Worm (Caenorhabditis elegans) whole organism, L1 larva: Measurements from ENCODE around the gene rpc-25.

Source experiments
- C16A3.4 ChIP-seq: fragments of 150-350 bp; optimal IDR thresholded peaks from 2 replicates; lab custom pipeline; 2014; ENCODE audit warnings: missing biosample characterization, missing genetic modification characterization
- F16B12.6 ChIP-seq: fragments of 150-350 bp; optimal IDR thresholded peaks from 2 replicates; lab custom pipeline; 2014; ENCODE audit warnings: missing biosample characterization, missing genetic modification characterization
- blmp-1 ChIP-seq: fragments of 150-350 bp; optimal IDR thresholded peaks from 2 replicates; lab custom pipeline; 2014; ENCODE audit warnings: missing biosample characterization, missing genetic modification characterization
- ceh-8 ChIP-seq: fragments of 200-800 bp; sonication (Bioruptor generic); optimal IDR thresholded peaks from 2 replicates; lab custom pipeline; 2018; ENCODE audit warnings: mild to moderate bottlenecking, missing genetic modification characterization, moderate library complexity, missing compliant biosample characterization
- ceh-82 ChIP-seq, 3 experiments: fragments of 150-350 bp in 1 of 3; sonication (generic microtip) in 2 of 3; optimal IDR thresholded peaks; 2 replicates each; lab custom pipeline; 2014 to 2017; ENCODE audit warnings: missing biosample characterization in 3 of 3, missing genetic modification characterization in 3 of 3
- ceh-88 ChIP-seq: fragments of 200-800 bp; sonication (Bioruptor generic); IDR thresholded peaks from 2 replicates; pipeline ENCODE4 v1.3.6; 2022; ENCODE audit warnings: missing genetic modification characterization, missing compliant biosample characterization
- ces-1 ChIP-seq: fragments of 150-350 bp; optimal IDR thresholded peaks from 2 replicates; lab custom pipeline; 2014; ENCODE audit warnings: missing biosample characterization, missing genetic modification reagents, missing genetic modification characterization
- dpl-1 ChIP-seq, 3 experiments: fragments of 150-350 bp in 2 of 3; sonication (generic microtip) in 1 of 3; optimal IDR thresholded peaks; 2 replicates each; lab custom pipeline; 2014 to 2017; ENCODE audit warnings: missing biosample characterization in 3 of 3, missing genetic modification characterization in 3 of 3, missing genetic modification reagents in 3 of 3
- dsc-1 ChIP-seq: sonication (generic microtip); optimal IDR thresholded peaks from 2 replicates; lab custom pipeline; 2016; ENCODE audit warnings: mild to moderate bottlenecking, missing genetic modification characterization, missing compliant biosample characterization
- efl-1 ChIP-seq, 4 experiments: fragments of 150-350 bp; optimal IDR thresholded peaks in 3 of 4; peaks in 1 of 4; 1 replicate in 1 of 4; 2 replicates in 3 of 4; lab custom pipeline; 2014; ENCODE audit warnings: missing biosample characterization in 2 of 4, missing genetic modification characterization in 2 of 4, missing genetic modification reagents in 2 of 4
- egl-13 ChIP-seq: sonication (generic microtip); optimal IDR thresholded peaks from 2 replicates; lab custom pipeline; 2016; ENCODE audit warnings: missing genotype, missing genetic modification reagents, missing genetic modification characterization, missing compliant biosample characterization
- fkh-4 ChIP-seq: sonication (generic microtip); optimal IDR thresholded peaks from 2 replicates; lab custom pipeline; 2016; ENCODE audit warnings: missing compliant biosample characterization, missing genetic modification characterization, borderline replicate concordance
- fkh-8 ChIP-seq: sonication (generic microtip); optimal IDR thresholded peaks from 2 replicates; lab custom pipeline; 2016; ENCODE audit warnings: mild to moderate bottlenecking, missing genetic modification characterization, missing compliant biosample characterization
- grh-1 ChIP-seq: fragments of 200-800 bp; sonication (Bioruptor generic); IDR thresholded peaks from 2 replicates; pipeline ENCODE4 v1.3.6; 2022; ENCODE audit warnings: missing genetic modification reagents, missing genetic modification characterization, missing compliant biosample characterization
- hlh-4 ChIP-seq: sonication (generic microtip); optimal IDR thresholded peaks from 2 replicates; lab custom pipeline; 2016; ENCODE audit warnings: mild to moderate bottlenecking, missing genetic modification characterization, missing compliant biosample characterization
- irx-1 ChIP-seq: sonication (generic microtip); optimal IDR thresholded peaks from 2 replicates; lab custom pipeline; 2016; ENCODE audit warnings: missing genetic modification characterization, missing compliant biosample characterization
- isw-1 ChIP-seq: fragments of 200-800 bp; sonication (Bioruptor generic); IDR thresholded peaks from 2 replicates; pipeline ENCODE4 v1.3.6; 2022; ENCODE audit warnings: missing genetic modification characterization, missing compliant biosample characterization
- lin-13 ChIP-seq: fragments of 150-350 bp; optimal IDR thresholded peaks from 2 replicates; lab custom pipeline; 2014; ENCODE audit warnings: missing biosample characterization, missing genetic modification reagents, missing genetic modification characterization
- lin-14 ChIP-seq: fragments of 200-800 bp; sonication (Bioruptor generic); optimal IDR thresholded peaks from 2 replicates; lab custom pipeline; 2018; ENCODE audit warnings: mild to moderate bottlenecking, missing genetic modification characterization, moderate library complexity, missing compliant biosample characterization
- lir-3 ChIP-seq: sonication (generic microtip); optimal IDR thresholded peaks from 2 replicates; lab custom pipeline; 2016; ENCODE audit warnings: mild to moderate bottlenecking, missing genetic modification characterization, moderate library complexity, missing compliant biosample characterization; ENCODE audit not compliant: poor library complexity
- lsy-2 ChIP-seq, 2 experiments: fragments of 150-350 bp; optimal IDR thresholded peaks; 2 replicates each; lab custom pipeline; 2014; ENCODE audit warnings: missing biosample characterization in 2 of 2, missing genetic modification characterization in 2 of 2
- mab-9 ChIP-seq: fragments of 200-800 bp; sonication (Bioruptor generic); IDR thresholded peaks from 2 replicates; pipeline ENCODE4 v1.3.6; 2022; ENCODE audit warnings: missing genetic modification reagents, missing genetic modification characterization, missing compliant biosample characterization
- mdl-1 ChIP-seq, 2 experiments: fragments of 150-350 bp; optimal IDR thresholded peaks; 2 replicates each; lab custom pipeline; 2014 to 2017; ENCODE audit warnings: missing biosample characterization in 2 of 2, missing genetic modification characterization in 2 of 2, inconsistent platforms in 1 of 2
- mef-2 ChIP-seq: fragments of 150-350 bp; optimal IDR thresholded peaks from 2 replicates; lab custom pipeline; 2014; ENCODE audit warnings: missing biosample characterization, missing genetic modification characterization
- mep-1 ChIP-seq: fragments of 150-350 bp; optimal IDR thresholded peaks from 2 replicates; lab custom pipeline; 2014; ENCODE audit warnings: missing biosample characterization, missing genetic modification characterization
- nhr-11 ChIP-seq: fragments of 150-350 bp; optimal IDR thresholded peaks from 2 replicates; lab custom pipeline; 2014; ENCODE audit warnings: missing biosample characterization, missing genetic modification characterization
- nhr-19 ChIP-seq: fragments of 200-800 bp; sonication (Bioruptor generic); conservative IDR thresholded peaks from 2 replicates; pipeline ENCODE4 v1.3.6; 2022; ENCODE audit warnings: missing genetic modification characterization, missing compliant biosample characterization
- nhr-20 ChIP-seq: sonication (generic microtip); optimal IDR thresholded peaks from 2 replicates; lab custom pipeline; 2016; ENCODE audit warnings: mild to moderate bottlenecking, missing genetic modification characterization, missing compliant biosample characterization
- nhr-47 ChIP-seq: sonication (generic microtip); optimal IDR thresholded peaks from 2 replicates; lab custom pipeline; 2016; ENCODE audit warnings: mild to moderate bottlenecking, missing genetic modification characterization, moderate library complexity, missing compliant biosample characterization
- nhr-71 ChIP-seq: sonication (generic microtip); optimal IDR thresholded peaks from 2 replicates; lab custom pipeline; 2016; ENCODE audit warnings: mild to moderate bottlenecking, missing genetic modification characterization, moderate library complexity, missing compliant biosample characterization
- nhr-85 ChIP-seq: sonication (generic microtip); peaks from one replicate; lab custom pipeline; 2016; ENCODE audit warnings: missing genetic modification characterization, inconsistent platforms, missing compliant biosample characterization
- pax-3 ChIP-seq: fragments of 200-800 bp; sonication (Bioruptor generic); optimal IDR thresholded peaks from 2 replicates; lab custom pipeline; 2018; ENCODE audit warnings: mild to moderate bottlenecking, missing genetic modification characterization, moderate library complexity, missing compliant biosample characterization
- pqm-1 ChIP-seq: sonication (generic microtip); optimal IDR thresholded peaks from 3 replicates; lab custom pipeline; 2017; ENCODE audit warnings: missing biosample characterization, missing genetic modification characterization
- rnt-1 ChIP-seq: sonication (generic microtip); optimal IDR thresholded peaks from 2 replicates; lab custom pipeline; 2016; ENCODE audit warnings: mild to moderate bottlenecking, missing genetic modification characterization, moderate library complexity, missing compliant biosample characterization
- skn-1 ChIP-seq: fragments of 150-350 bp; optimal IDR thresholded peaks from 2 replicates; lab custom pipeline; 2014; ENCODE audit warnings: missing biosample characterization, missing genetic modification characterization
- snu-23 ChIP-seq: sonication (generic microtip); optimal IDR thresholded peaks from 2 replicates; lab custom pipeline; 2016; ENCODE audit warnings: missing genetic modification characterization, missing compliant biosample characterization
- sox-4 ChIP-seq: sonication (generic microtip); optimal IDR thresholded peaks from 2 replicates; lab custom pipeline; 2016; ENCODE audit warnings: missing genetic modification characterization, missing compliant biosample characterization
- swsn-7 ChIP-seq: sonication (generic microtip); optimal IDR thresholded peaks from 2 replicates; lab custom pipeline; 2016; ENCODE audit warnings: missing genetic modification characterization, missing compliant biosample characterization
- tbx-2 ChIP-seq: sonication (generic microtip); optimal IDR thresholded peaks from 2 replicates; lab custom pipeline; 2016; ENCODE audit warnings: missing genetic modification characterization, missing compliant biosample characterization
- tlp-1 ChIP-seq: fragments of 150-350 bp; optimal IDR thresholded peaks from 2 replicates; lab custom pipeline; 2014; ENCODE audit warnings: missing biosample characterization, missing genetic modification characterization
- unc-130 ChIP-seq: fragments of 150-350 bp; optimal IDR thresholded peaks from 2 replicates; lab custom pipeline; 2017; ENCODE audit warnings: missing biosample characterization, missing genetic modification characterization, inconsistent platforms
- unc-30 ChIP-seq: sonication (generic microtip); optimal IDR thresholded peaks from 2 replicates; lab custom pipeline; 2017; ENCODE audit warnings: missing biosample characterization, missing genetic modification characterization
- unc-86 ChIP-seq: sonication (generic microtip); optimal IDR thresholded peaks from 2 replicates; lab custom pipeline; 2016; ENCODE audit warnings: missing genetic modification characterization, missing compliant biosample characterization
- vab-15 ChIP-seq: sonication (generic microtip); optimal IDR thresholded peaks from 2 replicates; lab custom pipeline; 2017; ENCODE audit warnings: missing genotype, mild to moderate bottlenecking, missing genetic modification characterization, missing compliant biosample characterization
- xbp-1 ChIP-seq: sonication (generic microtip); optimal IDR thresholded peaks from 2 replicates; lab custom pipeline; 2016; ENCODE audit warnings: missing genetic modification characterization, missing compliant biosample characterization
- zag-1 ChIP-seq: fragments of 150-350 bp; optimal IDR thresholded peaks from 2 replicates; lab custom pipeline; 2014; ENCODE audit warnings: missing biosample characterization, missing genetic modification characterization
- zip-4 ChIP-seq: fragments of 200-800 bp; sonication (Bioruptor generic); optimal IDR thresholded peaks from 2 replicates; lab custom pipeline; 2018; ENCODE audit warnings: mild to moderate bottlenecking, missing genetic modification characterization, moderate library complexity, missing compliant biosample characterization

rpc-25 gene

ce11 chrV:10247673-10248239, 41.4 kb upstream of the rpc-25 start (continued):
- no peak for TF ChIP-seq isw-1 (GFP tag; lab: Robert Waterston, UW)
- peak; percentile 18 for TF ChIP-seq nhr-71 (tag; lab: Kevin White, UChicago)
- no peak for TF ChIP-seq lsy-2 (tag; optimal IDR thresholded peaks at IDR 0.05; lab: Kevin White, UChicago)
- no peak for TF ChIP-seq swsn-7 (tag; lab: Kevin White, UChicago)
- no peak for TF ChIP-seq pqm-1 (tag; lab: Kevin White, UChicago)
- no peak for TF ChIP-seq skn-1
- TF ChIP-seq unc-30 (tag; lab: Kevin White, UChicago), result no peak
- TF ChIP-seq vab-15, result no peak
- no peak for TF ChIP-seq F16B12.6 (tag; lab: Kevin White, UChicago)
- TF ChIP-seq zip-4 (GFP tag; lab: Kevin White, UChicago), result no peak
- TF ChIP-seq hlh-4 (tag; lab: Kevin White, UChicago), result no peak
- no peak for TF ChIP-seq egl-13
- TF ChIP-seq lir-3 (tag; lab: Kevin White, UChicago), result no peak
- TF ChIP-seq unc-86 (tag; lab: Kevin White, UChicago), result no peak
- TF ChIP-seq fkh-8 (tag; lab: Kevin White, UChicago), result peak; percentile 46
- TF ChIP-seq, all 84 proteins: peak for 7

- TF ChIP-seq nhr-19 (GFP tag; lab: Robert Waterston, UW) (peak; percentile 38), F16B12.6 (tag; lab: Kevin White, UChicago) (no peak), ces-1 (GFP tag; lab: Kevin White, UChicago) (no peak), rnt-1 (peak; percentile 37), blmp-1 (tag; lab: Kevin White, UChicago) (peak; percentile 8), lin-14 (GFP tag; lab: Kevin White, UChicago) (peak; percentile 22), mdl-1 (tag; optimal IDR thresholded peaks at IDR 0.05; lab: Kevin White, UChicago) (peak in 1 of 2 experiments; percentile 17)
- TF ChIP-seq, all 84 proteins: peak for 5
Observed at ce11 chrV:10246967-10247366, 40.6 kb upstream of the rpc-25 start.

ce11 chrV:10246443-10246885, 40.1 kb upstream of the rpc-25 start:
- peak; percentile 68 for TF ChIP-seq sox-4 (tag; lab: Kevin White, UChicago)
- TF ChIP-seq nhr-11 (tag; lab: Kevin White, UChicago), result peak; percentile 31
- TF ChIP-seq efl-1 (optimal IDR thresholded peaks at IDR 0.05; lab: Kevin White, UChicago), result peak; percentile 35 to 53
- peak; percentile 42 to 79 for TF ChIP-seq efl-1 (GFP tag; optimal IDR thresholded peaks at IDR 0.05 in 1 of 2; lab: Kevin White, UChicago)
- TF ChIP-seq fkh-4, result peak; percentile 55
- TF ChIP-seq ceh-88, result 0 out of 2 replicates have a peak, but pooled peaks have one; percentile 48
- peak; percentile 69 for TF ChIP-seq unc-86 (tag; lab: Kevin White, UChicago)
- TF ChIP-seq nhr-19 (GFP tag; lab: Robert Waterston, UW), result peak; percentile 37
- TF ChIP-seq ceh-8 (GFP tag; lab: Kevin White, UChicago), result peak; percentile 28
- TF ChIP-seq hlh-4 (tag; lab: Kevin White, UChicago), result no peak
- peak; percentile 13 for TF ChIP-seq lin-13 (GFP tag; lab: Kevin White, UChicago)
- TF ChIP-seq mab-9 (GFP tag; lab: Robert Waterston, UW), result 0 out of 2 replicates have a peak, but pooled peaks have one; percentile 51
- TF ChIP-seq dpl-1 (GFP tag; optimal IDR thresholded peaks at IDR 0.05; lab: Kevin White, UChicago), result peak; percentile 34 to 65 (median 44)
- TF ChIP-seq nhr-85, result peak; percentile 67
- peak; percentile 91 for TF ChIP-seq dsc-1 (tag; lab: Kevin White, UChicago)
- TF ChIP-seq unc-130 (tag; lab: Kevin White, UChicago), result peak; percentile 59
- peak; percentile 89 for TF ChIP-seq fkh-8 (tag; lab: Kevin White, UChicago)
- peak; percentile 34 for TF ChIP-seq xbp-1 (tag; lab: Kevin White, UChicago)
- TF ChIP-seq ceh-82 (tag; optimal IDR thresholded peaks at IDR 0.05; lab: Kevin White, UChicago), result peak in 2 of 3 experiments; percentile 20 to 26
- peak; percentile 20 for TF ChIP-seq irx-1
- TF ChIP-seq C16A3.4 (tag; lab: Kevin White, UChicago), result peak; percentile 56
- no peak for TF ChIP-seq tbx-2
- TF ChIP-seq zag-1 (tag; lab: Kevin White, UChicago), result no peak
- TF ChIP-seq swsn-7 (tag; lab: Kevin White, UChicago), result peak; percentile 42
- no peak for TF ChIP-seq mef-2
- TF ChIP-seq unc-30 (tag; lab: Kevin White, UChicago), result no peak
- peak; percentile 51 for TF ChIP-seq snu-23 (GFP tag; lab: Kevin White, UChicago)
- peak; percentile 75 for TF ChIP-seq pax-3 (tag; lab: Kevin White, UChicago)
- peak; percentile 30 for TF ChIP-seq nhr-20 (tag; lab: Kevin White, UChicago)
- no peak for TF ChIP-seq tlp-1 (tag; lab: Kevin White, UChicago)
- peak; percentile 44 for TF ChIP-seq mep-1 (tag; lab: Kevin White, UChicago)
- TF ChIP-seq grh-1, result no peak
- TF ChIP-seq lir-3 (tag; lab: Kevin White, UChicago), result peak; percentile 21
- peak; percentile 78 for TF ChIP-seq nhr-47 (tag; lab: Kevin White, UChicago)
